Worm (Caenorhabditis elegans) whole organism, L4 larva: Measurements from ENCODE around the gene let-653.

Experiments
- F26F4.8 ChIP-seq: fragments of 200-800 bp; sonication (Bioruptor generic); conservative IDR thresholded peaks from 2 replicates; pipeline ENCODE4 v1.3.6; 2022; ENCODE audit warnings: missing genetic modification characterization, missing compliant biosample characterization
- F37D6.2 ChIP-seq: sonication (generic microtip); optimal IDR thresholded peaks from 2 replicates; lab custom pipeline; 2016; ENCODE audit warnings: mild to moderate bottlenecking, missing genetic modification characterization, missing compliant biosample characterization
- F44E2.7 ChIP-seq: fragments of 200-800 bp; sonication (Bioruptor generic); IDR thresholded peaks from 2 replicates; pipeline ENCODE4 v2.1.2; 2022; ENCODE audit warnings: missing genetic modification characterization, missing compliant biosample characterization
- T20F7.1 ChIP-seq: fragments of 200-800 bp; sonication (Bioruptor generic); optimal IDR thresholded peaks from 2 replicates; lab custom pipeline; 2018; ENCODE audit warnings: mild to moderate bottlenecking, missing genetic modification characterization, missing compliant biosample characterization
- T26A8.4 ChIP-seq: fragments of 200-800 bp; sonication (Bioruptor generic); IDR thresholded peaks from 2 replicates; pipeline ENCODE4 v1.3.6; 2022; ENCODE audit warnings: missing genetic modification characterization, missing compliant biosample characterization
- Y48G9A.11 ChIP-seq: fragments of 200-800 bp; sonication (Bioruptor generic); IDR thresholded peaks from 2 replicates; pipeline ENCODE4 v1.3.6; 2022; ENCODE audit warnings: missing genetic modification reagents, missing genetic modification characterization, missing compliant biosample characterization
- Y75B8A.6 ChIP-seq: fragments of 200-800 bp; sonication (Bioruptor generic); IDR thresholded peaks from 2 replicates; pipeline ENCODE4 v1.3.6; 2022; ENCODE audit warnings: missing genetic modification reagents, missing genetic modification characterization, missing compliant biosample characterization
- aha-1 ChIP-seq: fragments of 150-350 bp; peaks from one replicate; lab custom pipeline; 2014; ENCODE audit warnings: missing biosample characterization, missing genetic modification characterization
- ama-1 ChIP-seq: fragments of 150-350 bp; optimal IDR thresholded peaks from 2 replicates; lab custom pipeline; 2014; ENCODE audit warnings: inconsistent platforms, mixed read lengths
- arid-1 ChIP-seq: fragments of 200-800 bp; sonication (Bioruptor generic); conservative IDR thresholded peaks from 2 replicates; pipeline ENCODE4 v1.3.6; 2022; ENCODE audit warnings: missing genetic modification reagents, missing genetic modification characterization, missing compliant biosample characterization
- attf-4 ChIP-seq: sonication (generic microtip); optimal IDR thresholded peaks from 3 replicates; lab custom pipeline; 2017; ENCODE audit warnings: missing biosample characterization, missing genetic modification characterization
- daf-12 ChIP-seq: fragments of 150-350 bp; optimal IDR thresholded peaks from 2 replicates; lab custom pipeline; 2014; ENCODE audit warnings: missing biosample characterization, missing genetic modification reagents, missing genetic modification characterization
- daf-16 ChIP-seq, 3 experiments: sonication (generic microtip); optimal IDR thresholded peaks; 2 replicates each; lab custom pipeline; 2016 to 2017; ENCODE audit warnings: missing genetic modification characterization in 3 of 3, missing genetic modification reagents in 3 of 3, mild to moderate bottlenecking in 2 of 3, missing compliant biosample characterization in 2 of 3, missing biosample characterization in 1 of 3, moderate library complexity in 1 of 3
- daf-8 ChIP-seq: fragments of 200-800 bp; sonication (Bioruptor generic); IDR thresholded peaks from 2 replicates; pipeline ENCODE4 v1.3.6; 2022; ENCODE audit warnings: missing genetic modification characterization, missing compliant biosample characterization
- dmd-6 ChIP-seq: fragments of 200-800 bp; sonication (Bioruptor generic); IDR thresholded peaks from 2 replicates; pipeline ENCODE4 v1.3.6; 2022; ENCODE audit warnings: missing genetic modification reagents, missing genetic modification characterization, missing compliant biosample characterization
- dpl-1 ChIP-seq: fragments of 150-350 bp; optimal IDR thresholded peaks from 2 replicates; lab custom pipeline; 2014; ENCODE audit warnings: missing biosample characterization, missing genetic modification reagents, missing genetic modification characterization
- dve-1 ChIP-seq: sonication (generic microtip); optimal IDR thresholded peaks from 2 replicates; lab custom pipeline; 2017; ENCODE audit warnings: antibody characterized with exemption, mild to moderate bottlenecking, missing genetic modification characterization, missing compliant biosample characterization; ENCODE audit not compliant: insufficient read depth
- egl-43 ChIP-seq: fragments of 200-800 bp; sonication (Bioruptor generic); IDR thresholded peaks from 2 replicates; pipeline ENCODE4 v1.3.6; 2022; ENCODE audit warnings: missing genetic modification reagents, missing genetic modification characterization, missing compliant biosample characterization
- hlh-11 ChIP-seq: fragments of 200-800 bp; sonication (Bioruptor generic); optimal IDR thresholded peaks from 2 replicates; lab custom pipeline; 2018; ENCODE audit warnings: mild to moderate bottlenecking, missing genetic modification characterization, missing compliant biosample characterization
- hlh-30 ChIP-seq: sonication (generic microtip); optimal IDR thresholded peaks from 2 replicates; lab custom pipeline; 2017; ENCODE audit warnings: antibody characterized with exemption, mild to moderate bottlenecking, missing genetic modification characterization, missing compliant biosample characterization; ENCODE audit not compliant: insufficient read depth
- lin-1 ChIP-seq: fragments of 200-800 bp; sonication (Bioruptor generic); IDR thresholded peaks from 2 replicates; pipeline ENCODE4 v1.3.6; 2022; ENCODE audit warnings: missing genetic modification reagents, missing genetic modification characterization, missing compliant biosample characterization
- lin-13 ChIP-seq: fragments of 150-350 bp; optimal IDR thresholded peaks from 2 replicates; lab custom pipeline; 2014; ENCODE audit warnings: missing biosample characterization, missing genetic modification reagents, missing genetic modification characterization
- lin-38 ChIP-seq: fragments of 200-800 bp; sonication (Bioruptor generic); IDR thresholded peaks from 2 replicates; pipeline ENCODE4 v1.3.6; 2022; ENCODE audit warnings: missing genetic modification reagents, missing genetic modification characterization, missing compliant biosample characterization
- lir-3 ChIP-seq: sonication (generic microtip); optimal IDR thresholded peaks from 2 replicates; lab custom pipeline; 2016; ENCODE audit warnings: mild to moderate bottlenecking, missing genetic modification characterization, missing compliant biosample characterization
- lsy-2 ChIP-seq, 2 experiments: fragments of 150-350 bp in 1 of 2; sonication (generic microtip) in 1 of 2; optimal IDR thresholded peaks; 2 replicates each; lab custom pipeline; 2014 to 2017; ENCODE audit warnings: missing biosample characterization in 2 of 2, missing genetic modification characterization in 2 of 2
- madf-5 ChIP-seq, 2 experiments: fragments of 200-800 bp; sonication (Bioruptor generic); IDR thresholded peaks; 2 replicates each; pipeline ENCODE4 v1.3.6; 2022; ENCODE audit warnings: missing compliant biosample characterization in 2 of 2, missing genetic modification characterization in 2 of 2
- madf-9 ChIP-seq: fragments of 200-800 bp; sonication (Bioruptor generic); conservative IDR thresholded peaks from 2 replicates; pipeline ENCODE4 v1.3.6; 2022; ENCODE audit warnings: missing genetic modification reagents, missing genetic modification characterization, missing compliant biosample characterization
- mdt-29 ChIP-seq: fragments of 200-800 bp; sonication (Bioruptor generic); IDR thresholded peaks from 2 replicates; pipeline ENCODE4 v1.3.6; 2022; ENCODE audit warnings: missing genetic modification reagents, missing genetic modification characterization, missing compliant biosample characterization
- mep-1 ChIP-seq: fragments of 150-350 bp; sonication (generic microtip); optimal IDR thresholded peaks from 3 replicates; lab custom pipeline; 2014; ENCODE audit warnings: missing biosample characterization, missing genetic modification characterization
- mxl-3 ChIP-seq: fragments of 200-800 bp; sonication (Bioruptor generic); optimal IDR thresholded peaks from 2 replicates; lab custom pipeline; 2018; ENCODE audit warnings: mild to moderate bottlenecking, missing genetic modification characterization, missing compliant biosample characterization
- nhr-10 ChIP-seq: fragments of 150-350 bp; optimal IDR thresholded peaks from 2 replicates; lab custom pipeline; 2014; ENCODE audit warnings: missing biosample characterization, missing genetic modification characterization
- nhr-102 ChIP-seq: sonication (generic microtip); optimal IDR thresholded peaks from 2 replicates; lab custom pipeline; 2016; ENCODE audit warnings: mild to moderate bottlenecking, missing genetic modification characterization, moderate library complexity, missing compliant biosample characterization
- nhr-11 ChIP-seq: fragments of 150-350 bp; optimal IDR thresholded peaks from 2 replicates; lab custom pipeline; 2014; ENCODE audit warnings: missing biosample characterization, missing genetic modification characterization
- nhr-28 ChIP-seq: fragments of 150-350 bp; optimal IDR thresholded peaks from 2 replicates; lab custom pipeline; 2014; ENCODE audit warnings: missing biosample characterization, missing genetic modification characterization
- nhr-42 ChIP-seq: fragments of 200-800 bp; sonication (Bioruptor generic); IDR thresholded peaks from 2 replicates; pipeline ENCODE4 v1.3.6; 2022; ENCODE audit warnings: missing genetic modification characterization, missing compliant biosample characterization
- nhr-76 ChIP-seq: fragments of 150-350 bp; optimal IDR thresholded peaks from 2 replicates; lab custom pipeline; 2014; ENCODE audit warnings: missing biosample characterization, missing genetic modification characterization
- nhr-77 ChIP-seq: fragments of 150-350 bp; optimal IDR thresholded peaks from 2 replicates; lab custom pipeline; 2014; ENCODE audit warnings: missing biosample characterization, missing genetic modification characterization
- pha-4 ChIP-seq, 2 experiments: fragments of 150-350 bp in 1 of 2; fragments of 200-800 bp in 1 of 2; sonication (Bioruptor generic) in 1 of 2; IDR thresholded peaks in 1 of 2; optimal IDR thresholded peaks in 1 of 2; 2 replicates each; pipeline versions ENCODE4 v1.3.6 to Lab custom; 2014 to 2022; ENCODE audit warnings: missing genetic modification characterization in 2 of 2, missing genetic modification reagents in 2 of 2, missing biosample characterization in 1 of 2, missing compliant biosample characterization in 1 of 2
- php-3 ChIP-seq: fragments of 200-800 bp; sonication (Bioruptor generic); IDR thresholded peaks from 2 replicates; pipeline ENCODE4 v1.3.6; 2022; ENCODE audit warnings: missing genetic modification reagents, missing genetic modification characterization, missing compliant biosample characterization
- pqm-1 ChIP-seq: sonication (generic microtip); optimal IDR thresholded peaks from 2 replicates; lab custom pipeline; 2017; ENCODE audit warnings: missing biosample characterization, missing genetic modification characterization
- saeg-2 ChIP-seq: fragments of 200-800 bp; sonication (Bioruptor generic); IDR thresholded peaks from 2 replicates; pipeline ENCODE4 v1.3.6; 2022; ENCODE audit warnings: missing genetic modification reagents, missing genetic modification characterization, missing compliant biosample characterization
- snpc-1.2 ChIP-seq: fragments of 200-800 bp; sonication (Bioruptor generic); IDR thresholded peaks from 2 replicates; pipeline ENCODE4 v1.3.6; 2022; ENCODE audit warnings: missing genetic modification reagents, missing genetic modification characterization, missing compliant biosample characterization
- tag-97 ChIP-seq: fragments of 200-800 bp; sonication (Bioruptor generic); IDR thresholded peaks from 2 replicates; pipeline ENCODE4 v1.3.6; 2022; ENCODE audit warnings: missing genetic modification characterization, missing compliant biosample characterization
- unc-39 ChIP-seq: sonication (generic microtip); optimal IDR thresholded peaks from 2 replicates; lab custom pipeline; 2017; ENCODE audit warnings: missing biosample characterization, missing genetic modification characterization
- unc-62 ChIP-seq, 3 experiments: fragments of 150-350 bp in 1 of 3; sonication (generic microtip); optimal IDR thresholded peaks in 2 of 3; peaks in 1 of 3; 1 replicate in 1 of 3; 2 replicates in 2 of 3; lab custom pipeline; 2014 to 2017; ENCODE audit warnings: missing biosample characterization in 3 of 3, missing genetic modification characterization in 3 of 3, missing genetic modification reagents in 3 of 3, missing genotype in 1 of 3
- zip-11 ChIP-seq: fragments of 200-800 bp; sonication (Bioruptor generic); IDR thresholded peaks from 2 replicates; pipeline ENCODE4 v1.3.6; 2022; ENCODE audit warnings: missing genetic modification characterization, missing compliant biosample characterization

Gene let-653

DNA sequence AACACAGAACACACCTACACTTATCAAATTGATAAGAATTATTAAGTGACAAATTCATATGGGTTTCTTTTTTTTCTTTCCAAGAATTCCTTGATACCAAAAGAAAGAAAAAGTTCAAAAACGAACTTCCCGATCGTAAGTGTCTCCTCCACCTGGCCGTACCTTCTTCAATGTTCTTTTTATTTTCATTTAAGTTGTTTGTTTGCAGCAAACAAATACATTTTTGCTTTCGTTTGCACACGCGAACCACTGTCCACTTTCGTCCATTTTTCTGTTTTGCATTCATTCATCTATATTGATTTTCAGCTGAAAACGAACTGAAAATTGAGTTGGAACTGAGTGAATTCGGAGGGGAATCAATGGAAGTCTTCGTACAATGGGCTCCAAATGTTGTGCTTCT, 26.3 kb downstream of the let-653 start, which contains the start of gene VZK822L.2:
TSS of gene VZK822L.2 (plus strand) at position 301 of the 400 bp plus-strand sequence.
- TF ChIP-seq daf-16 (GFP tag; optimal IDR thresholded peaks at IDR 0.05; lab: Kevin White, UChicago) (no peak), daf-16 (tag; optimal IDR thresholded peaks at IDR 0.05; lab: Kevin White, UChicago) (peak; percentile 17), nhr-28 (tag; lab: Kevin White, UChicago) (peak; percentile 23), aha-1 (tag; lab: Kevin White, UChicago) (peak; percentile 43), unc-62 (GFP tag; optimal IDR thresholded peaks at IDR 0.05 in 1 of 2; lab: Kevin White, UChicago) (peak in 1 of 2 experiments; percentile 18), unc-62 (tag; optimal IDR thresholded peaks at IDR 0.05; lab: Kevin White, UChicago) (no peak), F37D6.2 (no peak), pqm-1 (peak; percentile 40), php-3 (GFP tag; lab: Robert Waterston, UW) (no peak), zip-11 (GFP tag; lab: Robert Waterston, UW) (no peak), egl-43 (GFP tag; lab: Robert Waterston, UW) (no peak), hlh-11 (tag; lab: Kevin White, UChicago) (no peak), attf-4 (no peak), daf-12 (no peak), dmd-6 (GFP tag; lab: Robert Waterston, UW) (peak; percentile 33; the same call in 1 of the 2 replicates), madf-9 (no peak), daf-8 (no peak)

DNA sequence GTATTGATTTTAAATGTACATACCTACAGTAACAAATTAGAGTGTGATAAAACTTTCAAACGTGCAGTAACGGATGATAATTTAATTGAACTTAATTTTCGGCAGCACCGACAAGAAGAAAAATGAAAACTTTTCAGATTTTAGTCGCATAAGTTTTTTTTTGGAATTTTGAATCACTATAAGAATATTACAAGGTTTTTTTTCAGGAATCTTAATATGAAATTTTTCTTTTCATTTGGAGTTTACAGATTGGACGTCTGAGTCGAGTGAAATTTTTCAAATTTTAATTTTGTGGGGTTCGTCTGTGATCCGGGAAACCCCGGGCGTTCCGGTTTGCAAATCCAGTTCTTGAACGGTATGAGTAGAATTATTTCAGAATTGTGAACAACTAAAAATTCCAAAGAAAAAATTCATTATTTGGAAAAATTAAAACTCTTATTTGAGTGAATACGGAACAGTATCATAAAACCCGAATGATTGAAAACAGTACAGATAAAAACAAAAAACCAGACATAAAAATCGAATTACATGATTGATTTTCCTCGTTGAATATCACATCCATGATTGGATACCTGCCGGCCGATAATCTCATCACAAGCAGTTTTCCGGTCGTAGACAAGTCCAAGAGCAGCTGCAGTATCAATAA, 28.0 kb downstream of the let-653 start:
- TF ChIP-seq pha-4 (GFP tag; IDR thresholded peaks at IDR 0.05; lab: Robert Waterston, UW) (0 out of 2 replicates have a peak, but pooled peaks have one; percentile 68), pha-4 (tag; optimal IDR thresholded peaks at IDR 0.05; lab: Kevin White, UChicago) (no peak), daf-16 (GFP tag; optimal IDR thresholded peaks at IDR 0.05; lab: Kevin White, UChicago) (no peak), daf-16 (tag; optimal IDR thresholded peaks at IDR 0.05; lab: Kevin White, UChicago) (peak; percentile 42), lir-3 (tag; lab: Kevin White, UChicago) (no peak), nhr-76 (tag; lab: Kevin White, UChicago) (no peak), dmd-6 (GFP tag; lab: Robert Waterston, UW) (peak; percentile 48), lin-38 (GFP tag; lab: Robert Waterston, UW) (peak; percentile 42), Y75B8A.6 (GFP tag; lab: Robert Waterston, UW) (peak; percentile 86; the same call in 1 of the 2 replicates), T20F7.1 (GFP tag; lab: Kevin White, UChicago) (peak; percentile 34), nhr-77 (tag; lab: Kevin White, UChicago) (peak; percentile 71), mxl-3 (GFP tag; lab: Kevin White, UChicago) (no peak), F26F4.8 (GFP tag; lab: Robert Waterston, UW) (no peak), saeg-2 (GFP tag; lab: Robert Waterston, UW) (no peak), dpl-1 (GFP tag; lab: Kevin White, UChicago) (no peak), mdt-29 (GFP tag; lab: Robert Waterston, UW) (peak; percentile 73; the same call in 1 of the 2 replicates), mep-1 (tag; lab: Kevin White, UChicago) (peak; percentile 42), nhr-42 (0 out of 2 replicates have a peak, but pooled peaks have one; percentile 6), T26A8.4 (peak; percentile 81), php-3 (GFP tag; lab: Robert Waterston, UW) (peak; percentile 53), ama-1 (lab: Kevin White, UChicago) (no peak), Y48G9A.11 (no peak), F44E2.7 (GFP tag; lab: Robert Waterston, UW) (no peak), snpc-1.2 (GFP tag; lab: Robert Waterston, UW) (0 out of 2 replicates have a peak, but pooled peaks have one; percentile 17), hlh-11 (tag; lab: Kevin White, UChicago) (peak; percentile 29), arid-1 (GFP tag; lab: Robert Waterston, UW) (0 out of 2 replicates have a peak, but pooled peaks have one; percentile 25), tag-97 (no peak), nhr-11 (no peak), lin-13 (GFP tag; lab: Kevin White, UChicago) (peak; percentile 41), lin-1 (GFP tag; lab: Robert Waterston, UW) (peak; percentile 35; the same call in 1 of the 2 replicates), madf-5 (GFP tag; IDR thresholded peaks at IDR 0.05; lab: Robert Waterston, UW) (0 out of 4 replicates have a peak, but pooled peaks of 1 of the 2 experiments have one; percentile 19), unc-39 (tag; lab: Kevin White, UChicago) (no peak), hlh-30 (tag; lab: Kevin White, UChicago) (no peak), lsy-2 (tag; optimal IDR thresholded peaks at IDR 0.05; lab: Kevin White, UChicago) (peak in 1 of 2 experiments; percentile 27), nhr-10 (tag; lab: Kevin White, UChicago) (peak; percentile 20), dve-1 (peak; percentile 38), nhr-102 (tag; lab: Kevin White, UChicago) (peak; percentile 12)
